Worm (Caenorhabditis elegans) whole organism, early embryonic: ENCODE measurements around the gene ctsa-3.1.

Source experiments
- B0310.2 ChIP-seq: sonication (generic microtip); optimal IDR thresholded peaks from 2 replicates; lab custom pipeline; 2016; ENCODE audit warnings: mild to moderate bottlenecking, missing genetic modification characterization, missing compliant biosample characterization
- F13C5.2 ChIP-seq: sonication (generic microtip); optimal IDR thresholded peaks from 2 replicates; lab custom pipeline; 2017; ENCODE audit warnings: mild to moderate bottlenecking, missing genetic modification characterization, inconsistent platforms, missing compliant biosample characterization
- aly-1 ChIP-seq: sonication (generic microtip); optimal IDR thresholded peaks from 2 replicates; lab custom pipeline; 2016; ENCODE audit warnings: missing genetic modification characterization, missing compliant biosample characterization
- ama-1 ChIP-seq: fragments of 150-350 bp; optimal IDR thresholded peaks from 2 replicates; lab custom pipeline; 2014
- ceh-13 ChIP-seq: fragments of 200-800 bp; sonication (Bioruptor generic); optimal IDR thresholded peaks from 2 replicates; lab custom pipeline; 2018; ENCODE audit warnings: mild to moderate bottlenecking, missing genetic modification characterization, missing compliant biosample characterization
- ceh-36 ChIP-seq: sonication (generic microtip); optimal IDR thresholded peaks from 2 replicates; lab custom pipeline; 2016; ENCODE audit warnings: missing genetic modification characterization, inconsistent platforms, missing compliant biosample characterization
- ets-7 ChIP-seq: sonication (generic microtip); optimal IDR thresholded peaks from 2 replicates; lab custom pipeline; 2016; ENCODE audit warnings: missing genotype, missing genetic modification characterization, missing compliant biosample characterization
- flt-1 ChIP-seq: fragments of 200-800 bp; sonication (Bioruptor generic); IDR thresholded peaks from 2 replicates; pipeline ENCODE4 v1.3.6; 2022; ENCODE audit warnings: missing genetic modification characterization, missing compliant biosample characterization
- hmbx-1 ChIP-seq: sonication (generic microtip); optimal IDR thresholded peaks from 2 replicates; lab custom pipeline; 2016; ENCODE audit warnings: mild to moderate bottlenecking, missing genetic modification characterization, missing compliant biosample characterization
- hmg-4 ChIP-seq: fragments of 200-800 bp; sonication (Bioruptor generic); optimal IDR thresholded peaks from 2 replicates; lab custom pipeline; 2018; ENCODE audit warnings: mild to moderate bottlenecking, missing genetic modification characterization, missing compliant biosample characterization
- hnd-1 ChIP-seq: sonication (generic microtip); optimal IDR thresholded peaks from 2 replicates; lab custom pipeline; 2016; ENCODE audit warnings: missing genetic modification characterization, missing compliant biosample characterization
- pes-1 ChIP-seq: fragments of 200-800 bp; sonication (Bioruptor generic); IDR thresholded peaks from 2 replicates; pipeline ENCODE4 v1.3.6; 2022; ENCODE audit warnings: missing genetic modification reagents, missing genetic modification characterization, missing compliant biosample characterization
- scrt-1 ChIP-seq: fragments of 200-800 bp; sonication (Bioruptor generic); IDR thresholded peaks from 2 replicates; pipeline ENCODE4 v1.3.6; 2022; ENCODE audit warnings: missing genetic modification characterization, missing compliant biosample characterization
- sea-1 ChIP-seq: fragments of 200-800 bp; sonication (Bioruptor generic); conservative IDR thresholded peaks from 2 replicates; pipeline ENCODE4 v1.3.6; 2022; ENCODE audit warnings: missing genetic modification characterization, missing compliant biosample characterization
- tbx-11 ChIP-seq: fragments of 200-800 bp; sonication (Bioruptor generic); IDR thresholded peaks from 2 replicates; pipeline ENCODE4 v1.3.6; 2022; ENCODE audit warnings: missing genetic modification characterization, missing compliant biosample characterization
- tbx-37 ChIP-seq: fragments of 200-800 bp; sonication (Bioruptor generic); conservative IDR thresholded peaks from 2 replicates; pipeline ENCODE4 v1.3.6; 2022; ENCODE audit warnings: missing genetic modification reagents, missing genetic modification characterization, missing compliant biosample characterization
- tra-4 ChIP-seq: sonication (generic microtip); optimal IDR thresholded peaks from 2 replicates; lab custom pipeline; 2017; ENCODE audit warnings: missing genetic modification characterization, missing compliant biosample characterization

Gene ctsa-3.1

ce11 chrII:7232517-7232916 lies at the start of gene ctsa-3.1:
TSS of gene ctsa-3.1 (plus strand) at chrII:7232853.
- no peak for TF ChIP-seq aly-1 (tag; lab: Kevin White, UChicago)
- no peak for TF ChIP-seq flt-1 (GFP tag; lab: Robert Waterston, UW)
- no peak for TF ChIP-seq ceh-13 (GFP tag; lab: Kevin White, UChicago)
- TF ChIP-seq sea-1 (GFP tag; lab: Robert Waterston, UW): no peak
- TF ChIP-seq tbx-37 (GFP tag; lab: Robert Waterston, UW): no peak
- no peak for TF ChIP-seq ceh-36 (tag; lab: Kevin White, UChicago)
- no peak for TF ChIP-seq F13C5.2 (tag; lab: Kevin White, UChicago)
- TF ChIP-seq ets-7 (tag; lab: Kevin White, UChicago): no peak
- no peak for TF ChIP-seq hmbx-1
- TF ChIP-seq hmg-4: no peak
- TF ChIP-seq ama-1 (lab: Kevin White, UChicago): no peak
- TF ChIP-seq hnd-1 (tag; lab: Kevin White, UChicago): no peak
- TF ChIP-seq tra-4 (tag; lab: Kevin White, UChicago): no peak
- no peak for TF ChIP-seq pes-1 (GFP tag; lab: Robert Waterston, UW)
- TF ChIP-seq B0310.2 (tag; lab: Kevin White, UChicago): no peak
- no peak for TF ChIP-seq tbx-11 (GFP tag; lab: Robert Waterston, UW)
- no peak for TF ChIP-seq scrt-1 (GFP tag; lab: Robert Waterston, UW)

DNA sequence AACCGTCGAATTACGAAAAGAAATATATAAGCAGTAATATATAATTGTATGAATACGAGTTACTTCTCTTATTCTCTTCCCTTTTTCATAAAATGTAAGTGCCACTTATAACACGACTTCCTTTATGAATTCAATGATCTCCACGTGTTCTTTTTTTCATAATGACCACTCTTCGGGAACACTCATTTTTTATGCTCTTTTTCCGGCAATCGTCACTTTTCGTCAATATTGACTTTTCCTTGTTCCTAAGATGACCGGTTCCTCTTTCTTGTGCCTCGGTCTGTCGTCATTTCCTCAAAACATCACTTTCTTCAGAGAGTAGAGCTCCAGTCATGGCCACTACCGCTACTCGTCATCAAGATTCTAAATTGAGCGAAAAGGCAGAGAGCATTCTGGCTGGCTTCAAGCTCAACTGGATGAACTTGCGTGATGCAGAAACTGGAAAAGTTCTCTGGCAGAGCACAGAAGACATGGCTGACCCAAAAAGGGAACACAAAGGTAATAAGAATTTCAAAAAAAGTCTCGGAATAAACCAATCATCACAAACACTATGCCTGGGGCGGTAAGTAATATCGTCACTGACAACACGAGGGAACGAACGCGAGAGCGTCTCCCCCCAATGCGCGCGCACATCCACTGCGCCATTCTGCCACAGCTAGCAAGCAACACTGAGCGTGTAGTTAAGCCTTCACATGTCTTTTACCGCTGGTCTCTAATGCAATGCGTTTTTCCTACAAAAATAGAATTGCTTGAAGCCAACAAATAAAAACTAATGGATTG lies 49.0 kb upstream of the ctsa-3.1 start, which contains the start of gene pdl-1:
pdl-1 (plus strand) TSS at position 309 of the 780 bp plus-strand sequence.
- peak; percentile 95 for TF ChIP-seq ceh-13 (GFP tag; lab: Kevin White, UChicago)
- TF ChIP-seq scrt-1 (GFP tag; lab: Robert Waterston, UW): peak; percentile 97
- TF ChIP-seq aly-1 (tag; lab: Kevin White, UChicago): peak; percentile 96
- peak; percentile 76 for TF ChIP-seq hmbx-1
- peak; percentile 96 for TF ChIP-seq F13C5.2 (tag; lab: Kevin White, UChicago)
- TF ChIP-seq pes-1 (GFP tag; lab: Robert Waterston, UW): peak; percentile 97
- no peak for TF ChIP-seq ama-1 (lab: Kevin White, UChicago)
- TF ChIP-seq ceh-36 (tag; lab: Kevin White, UChicago): peak; percentile 94
- TF ChIP-seq sea-1 (GFP tag; lab: Robert Waterston, UW): peak; percentile 96
- peak; percentile 89 for TF ChIP-seq B0310.2 (tag; lab: Kevin White, UChicago)
- TF ChIP-seq hmg-4: peak; percentile 97
- peak; percentile 94 for TF ChIP-seq tbx-11 (GFP tag; lab: Robert Waterston, UW)
- TF ChIP-seq tbx-37 (GFP tag; lab: Robert Waterston, UW): peak; percentile 92
- peak; percentile 97 for TF ChIP-seq flt-1 (GFP tag; lab: Robert Waterston, UW)
- peak; percentile 87 for TF ChIP-seq ets-7 (tag; lab: Kevin White, UChicago)
- peak; percentile 84 for TF ChIP-seq tra-4 (tag; lab: Kevin White, UChicago)
- TF ChIP-seq hnd-1 (tag; lab: Kevin White, UChicago): peak; percentile 90

DNA sequence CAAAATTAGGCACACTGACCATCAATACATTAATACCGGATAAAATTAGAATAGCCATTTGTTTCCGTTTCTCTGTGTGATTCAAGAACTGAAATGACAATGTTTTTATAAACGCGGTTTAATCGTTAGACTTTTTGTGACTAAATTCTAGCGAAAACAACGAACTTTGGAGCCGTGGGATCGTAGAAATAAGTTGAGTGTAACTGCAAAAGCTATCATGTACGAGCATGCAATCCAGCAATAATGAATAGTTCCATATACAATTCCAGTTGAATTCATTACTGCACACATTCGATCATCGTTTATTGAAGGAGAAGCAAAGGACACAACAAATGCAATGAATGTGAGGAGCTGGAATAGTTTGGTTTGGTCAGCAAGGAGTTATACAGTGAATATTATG lies 46.5 kb upstream of the ctsa-3.1 start:
- TF ChIP-seq hmbx-1 (no peak), aly-1 (tag; lab: Kevin White, UChicago) (no peak), F13C5.2 (tag; lab: Kevin White, UChicago) (no peak), hnd-1 (tag; lab: Kevin White, UChicago) (no peak), pes-1 (GFP tag; lab: Robert Waterston, UW) (no peak), B0310.2 (tag; lab: Kevin White, UChicago) (no peak), hmg-4 (no peak), ceh-13 (GFP tag; lab: Kevin White, UChicago) (no peak)

DNA sequence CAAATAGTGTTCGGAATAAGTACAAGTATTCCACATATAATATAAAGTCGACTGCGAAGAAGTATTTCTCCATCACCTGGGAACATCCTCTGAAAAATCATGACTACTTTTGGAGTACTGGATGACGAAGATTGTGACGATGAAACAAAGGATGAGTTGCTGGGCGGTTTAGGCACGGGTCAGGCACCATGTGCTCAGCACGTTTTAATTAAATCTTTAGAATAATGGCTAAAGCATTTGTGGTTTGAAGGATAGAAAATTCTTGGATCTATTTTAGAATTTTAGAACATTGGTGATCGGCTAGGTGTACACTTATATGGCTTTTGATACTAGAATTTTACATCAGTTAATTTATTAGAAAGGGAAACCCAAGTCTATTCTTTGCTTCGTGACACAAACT lies 45.5 kb upstream of the ctsa-3.1 start, which contains the start of gene C27H5.6:
C27H5.6 (minus strand) TSS at position 101 of the 400 bp plus-strand sequence.
- TF ChIP-seq ceh-13 (GFP tag; lab: Kevin White, UChicago) (no peak), ama-1 (lab: Kevin White, UChicago) (no peak), pes-1 (GFP tag; lab: Robert Waterston, UW) (no peak), scrt-1 (GFP tag; lab: Robert Waterston, UW) (no peak), ets-7 (tag; lab: Kevin White, UChicago) (no peak), hmbx-1 (no peak)

- TF ChIP-seq tbx-11 (GFP tag; lab: Robert Waterston, UW): no peak
- no peak for TF ChIP-seq hnd-1 (tag; lab: Kevin White, UChicago)
- TF ChIP-seq ceh-36 (tag; lab: Kevin White, UChicago): no peak
- no peak for TF ChIP-seq pes-1 (GFP tag; lab: Robert Waterston, UW)
Measured at ce11 chrII:7189120-7189519, 43.5 kb upstream of the ctsa-3.1 start, which contains the start of gene E04F6.4. TSS of gene E04F6.4 (plus strand) at chrII:7189420.

DNA sequence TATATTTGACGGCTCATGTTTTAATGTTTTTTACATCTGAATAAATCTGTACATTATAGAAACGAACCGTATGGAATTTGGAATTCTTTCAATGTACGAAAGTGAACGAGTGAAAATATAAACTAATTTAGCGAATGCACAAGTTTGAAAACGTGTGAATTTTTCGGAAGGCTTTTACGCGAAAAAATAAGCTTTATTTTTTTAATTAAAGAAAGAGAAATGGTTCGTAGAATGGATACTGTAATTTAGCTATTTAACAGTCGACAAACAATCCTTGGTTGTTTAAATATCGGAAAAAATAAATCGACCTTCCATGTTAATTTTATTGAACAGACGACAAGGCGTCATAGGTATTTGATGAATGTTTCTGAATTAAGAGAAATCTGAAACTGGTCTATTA lies 37.1 kb upstream of the ctsa-3.1 start, which contains the start of gene acdh-12:
acdh-12 (minus strand) TSS at position 101 of the 400 bp plus-strand sequence.
- no peak for TF ChIP-seq pes-1 (GFP tag; lab: Robert Waterston, UW)
- no peak for TF ChIP-seq B0310.2 (tag; lab: Kevin White, UChicago)
- no peak for TF ChIP-seq aly-1 (tag; lab: Kevin White, UChicago)
- TF ChIP-seq tra-4 (tag; lab: Kevin White, UChicago): no peak
- TF ChIP-seq tbx-11 (GFP tag; lab: Robert Waterston, UW): no peak
- no peak for TF ChIP-seq tbx-37 (GFP tag; lab: Robert Waterston, UW)
- TF ChIP-seq ceh-36 (tag; lab: Kevin White, UChicago): no peak
- TF ChIP-seq sea-1 (GFP tag; lab: Robert Waterston, UW): no peak
- TF ChIP-seq hnd-1 (tag; lab: Kevin White, UChicago): no peak
- no peak for TF ChIP-seq flt-1 (GFP tag; lab: Robert Waterston, UW)
- no peak for TF ChIP-seq hmg-4
- TF ChIP-seq F13C5.2 (tag; lab: Kevin White, UChicago): no peak
- no peak for TF ChIP-seq ets-7 (tag; lab: Kevin White, UChicago)
- TF ChIP-seq ceh-13 (GFP tag; lab: Kevin White, UChicago): no peak
- no peak for TF ChIP-seq hmbx-1
- TF ChIP-seq scrt-1 (GFP tag; lab: Robert Waterston, UW): no peak
- TF ChIP-seq ama-1 (lab: Kevin White, UChicago): no peak
